Worm (Caenorhabditis elegans) whole organism, L2 larva: ENCODE results near the gene ZK669.3.

Experiments used
- C34F6.9 ChIP-seq: fragments of 150-350 bp; optimal IDR thresholded peaks from 2 replicates; lab custom pipeline; 2014; ENCODE audit warnings: missing biosample characterization, missing genetic modification characterization
- F13H6.1 ChIP-seq: sonication (generic microtip); optimal IDR thresholded peaks from 2 replicates; lab custom pipeline; 2016; ENCODE audit warnings: missing genetic modification characterization, missing compliant biosample characterization
- R02D3.7 ChIP-seq: fragments of 150-350 bp; optimal IDR thresholded peaks from 2 replicates; lab custom pipeline; 2014; ENCODE audit warnings: missing biosample characterization, missing genetic modification characterization
- Y55F3AM.14 ChIP-seq: fragments of 200-800 bp; sonication (Bioruptor generic); optimal IDR thresholded peaks from 2 replicates; lab custom pipeline; 2018; ENCODE audit warnings: mild to moderate bottlenecking, missing genetic modification characterization, missing compliant biosample characterization
- ZK546.5 ChIP-seq: sonication (generic microtip); optimal IDR thresholded peaks from 2 replicates; lab custom pipeline; 2017; ENCODE audit warnings: missing biosample characterization, missing genetic modification characterization
- alr-1 ChIP-seq: fragments of 150-350 bp; optimal IDR thresholded peaks from 2 replicates; lab custom pipeline; 2014; ENCODE audit warnings: missing biosample characterization, missing genetic modification characterization
- aly-2 ChIP-seq: fragments of 150-350 bp; optimal IDR thresholded peaks from 2 replicates; lab custom pipeline; 2014; ENCODE audit warnings: missing biosample characterization, missing genetic modification characterization
- ama-1 ChIP-seq: fragments of 150-350 bp; optimal IDR thresholded peaks from 2 replicates; lab custom pipeline; 2018; ENCODE audit warnings: inconsistent platforms
- blmp-1 ChIP-seq: sonication (generic microtip); optimal IDR thresholded peaks from 2 replicates; lab custom pipeline; 2017; ENCODE audit warnings: missing genetic modification characterization, mild to moderate bottlenecking, missing compliant biosample characterization, antibody characterized with exemption, moderate library complexity; ENCODE audit not compliant: insufficient read depth
- ceh-16 ChIP-seq: fragments of 150-350 bp; optimal IDR thresholded peaks from 2 replicates; lab custom pipeline; 2014; ENCODE audit warnings: missing biosample characterization, missing genetic modification characterization
- crh-2 ChIP-seq: sonication (generic microtip); optimal IDR thresholded peaks from 2 replicates; lab custom pipeline; 2017; ENCODE audit warnings: missing biosample characterization, missing genetic modification characterization
- dmd-4 ChIP-seq: sonication (generic microtip); optimal IDR thresholded peaks from 2 replicates; lab custom pipeline; 2017; ENCODE audit warnings: missing biosample characterization, missing genetic modification characterization
- egl-27 ChIP-seq: sonication (generic microtip); optimal IDR thresholded peaks from 3 replicates; lab custom pipeline; 2017; ENCODE audit warnings: missing biosample characterization, missing genetic modification reagents, missing genetic modification characterization
- elt-1 ChIP-seq: fragments of 150-350 bp; optimal IDR thresholded peaks from 2 replicates; lab custom pipeline; 2014; ENCODE audit warnings: missing biosample characterization, missing genetic modification characterization
- fos-1 ChIP-seq: fragments of 150-350 bp; optimal IDR thresholded peaks from 2 replicates; lab custom pipeline; 2014; ENCODE audit warnings: missing biosample characterization, missing genetic modification characterization
- gmeb-1 ChIP-seq: fragments of 150-350 bp; optimal IDR thresholded peaks from 2 replicates; lab custom pipeline; 2014; ENCODE audit warnings: missing biosample characterization, missing genetic modification characterization
- lin-11 ChIP-seq: fragments of 150-350 bp; sonication (generic microtip); optimal IDR thresholded peaks from 2 replicates; lab custom pipeline; 2014; ENCODE audit warnings: missing biosample characterization, missing genetic modification characterization, inconsistent platforms, mixed read lengths
- lin-13 ChIP-seq: fragments of 150-350 bp; optimal IDR thresholded peaks from 2 replicates; lab custom pipeline; 2014; ENCODE audit warnings: missing biosample characterization, missing genetic modification reagents, missing genetic modification characterization
- lin-39 ChIP-seq: fragments of 150-350 bp; optimal IDR thresholded peaks from 2 replicates; lab custom pipeline; 2014; ENCODE audit warnings: missing biosample characterization, missing genetic modification reagents, missing genetic modification characterization
- lsy-2 ChIP-seq, 2 experiments: fragments of 150-350 bp in 1 of 2; sonication (generic microtip) in 1 of 2; optimal IDR thresholded peaks; 2 replicates each; lab custom pipeline; 2014 to 2017; ENCODE audit warnings: missing biosample characterization in 2 of 2, missing genetic modification characterization in 2 of 2
- mab-5 ChIP-seq: fragments of 150-350 bp; optimal IDR thresholded peaks from 2 replicates; lab custom pipeline; 2014; ENCODE audit warnings: missing biosample characterization, missing genetic modification characterization
- mbf-1 ChIP-seq: sonication (generic microtip); optimal IDR thresholded peaks from 2 replicates; lab custom pipeline; 2017; ENCODE audit warnings: missing biosample characterization, missing genetic modification characterization
- mdl-1 ChIP-seq, 2 experiments: fragments of 150-350 bp in 1 of 2; sonication (generic microtip) in 1 of 2; optimal IDR thresholded peaks; 2 replicates each; lab custom pipeline; 2017; ENCODE audit warnings: missing biosample characterization in 2 of 2, missing genetic modification characterization in 2 of 2
- nhr-11 ChIP-seq: fragments of 150-350 bp; optimal IDR thresholded peaks from 2 replicates; lab custom pipeline; 2014; ENCODE audit warnings: missing biosample characterization, missing genetic modification characterization
- nhr-12 ChIP-seq: fragments of 150-350 bp; optimal IDR thresholded peaks from 2 replicates; lab custom pipeline; 2014; ENCODE audit warnings: missing biosample characterization, missing genetic modification characterization
- nhr-21 ChIP-seq: fragments of 150-350 bp; optimal IDR thresholded peaks from 2 replicates; lab custom pipeline; 2014; ENCODE audit warnings: missing biosample characterization, missing genetic modification characterization
- nhr-23 ChIP-seq: fragments of 150-350 bp; optimal IDR thresholded peaks from 2 replicates; lab custom pipeline; 2014; ENCODE audit warnings: missing biosample characterization, missing genetic modification reagents, missing genetic modification characterization
- nhr-237 ChIP-seq: fragments of 150-350 bp; optimal IDR thresholded peaks from 2 replicates; lab custom pipeline; 2014; ENCODE audit warnings: missing biosample characterization, missing genetic modification characterization
- nhr-25 ChIP-seq: fragments of 150-350 bp; sonication (generic microtip); optimal IDR thresholded peaks from 3 replicates; lab custom pipeline; 2014; ENCODE audit warnings: missing biosample characterization, missing genetic modification characterization
- peb-1 ChIP-seq: fragments of 150-350 bp; optimal IDR thresholded peaks from 2 replicates; lab custom pipeline; 2014; ENCODE audit warnings: missing biosample characterization, missing genetic modification characterization
- sem-4 ChIP-seq: fragments of 150-350 bp; optimal IDR thresholded peaks from 2 replicates; lab custom pipeline; 2014; ENCODE audit warnings: missing biosample characterization, missing genetic modification reagents, missing genetic modification characterization
- skn-1 ChIP-seq: sonication (generic microtip); optimal IDR thresholded peaks from 2 replicates; lab custom pipeline; 2017; ENCODE audit warnings: missing biosample characterization, missing genetic modification characterization
- sma-3 ChIP-seq: sonication (generic microtip); optimal IDR thresholded peaks from 2 replicates; lab custom pipeline; 2016; ENCODE audit warnings: missing genetic modification reagents, missing genetic modification characterization, missing compliant biosample characterization
- sma-9 ChIP-seq, 2 experiments: fragments of 150-350 bp in 1 of 2; sonication (generic microtip) in 1 of 2; optimal IDR thresholded peaks; 2 replicates each; lab custom pipeline; 2014 to 2016; ENCODE audit warnings: missing genetic modification characterization in 2 of 2, mild to moderate bottlenecking in 1 of 2, missing biosample characterization in 1 of 2, missing compliant biosample characterization in 1 of 2, missing genetic modification reagents in 1 of 2, moderate library complexity in 1 of 2
- snpc-4 ChIP-seq: fragments of 150-350 bp; optimal IDR thresholded peaks from 2 replicates; lab custom pipeline; 2014; ENCODE audit warnings: missing biosample characterization, missing genetic modification characterization
- unc-39 ChIP-seq: fragments of 150-350 bp; optimal IDR thresholded peaks from 2 replicates; lab custom pipeline; 2014; ENCODE audit warnings: missing biosample characterization, missing genetic modification characterization
- unc-62 ChIP-seq: fragments of 150-350 bp; optimal IDR thresholded peaks from 2 replicates; lab custom pipeline; 2014; ENCODE audit warnings: missing biosample characterization, missing genetic modification reagents, missing genetic modification characterization
- zag-1 ChIP-seq: fragments of 150-350 bp; optimal IDR thresholded peaks from 2 replicates; lab custom pipeline; 2014; ENCODE audit warnings: missing biosample characterization, missing genetic modification characterization
- ztf-1 ChIP-seq: fragments of 200-800 bp; sonication (Bioruptor generic); conservative IDR thresholded peaks from 2 replicates; pipeline ENCODE4 v1.3.6; 2022; ENCODE audit warnings: missing genetic modification characterization, missing compliant biosample characterization
- ztf-11 ChIP-seq: sonication (generic microtip); optimal IDR thresholded peaks from 2 replicates; lab custom pipeline; 2017; ENCODE audit warnings: missing biosample characterization, missing genetic modification characterization

ZK669.3 gene

DNA sequence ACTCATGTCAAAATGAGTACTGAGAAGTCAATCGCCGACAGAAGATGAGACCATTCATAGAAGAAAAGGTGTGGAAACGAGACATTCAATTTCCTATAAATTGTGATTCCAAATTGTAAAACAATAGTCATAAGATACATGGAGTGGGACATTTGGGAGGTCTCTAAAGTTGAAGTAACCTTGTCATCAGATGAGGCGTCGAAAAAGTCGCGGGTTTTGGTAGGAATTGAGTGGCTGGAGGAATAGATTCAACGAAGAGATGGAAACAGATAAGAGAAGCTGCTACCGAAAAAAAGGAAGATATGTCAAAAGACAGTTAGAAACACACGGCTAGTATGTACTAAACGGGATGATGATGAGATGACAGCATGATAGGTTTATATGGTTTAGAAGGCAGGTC lies 10.3 kb upstream of the ZK669.3 start:
- peak; percentile 69 for TF ChIP-seq ceh-16
- no peak for TF ChIP-seq mdl-1 (tag; optimal IDR thresholded peaks at IDR 0.05; lab: Kevin White, UChicago)
- TF ChIP-seq dmd-4 (tag; lab: Kevin White, UChicago), result no peak

- no peak for TF ChIP-seq mdl-1 (tag; optimal IDR thresholded peaks at IDR 0.05; lab: Kevin White, UChicago)
- TF ChIP-seq R02D3.7, result no peak
- TF ChIP-seq fos-1 (tag; lab: Kevin White, UChicago), result no peak
Observed at ce11 chrII:7935622-7936021, 5.3 kb upstream of the ZK669.3 start.

DNA sequence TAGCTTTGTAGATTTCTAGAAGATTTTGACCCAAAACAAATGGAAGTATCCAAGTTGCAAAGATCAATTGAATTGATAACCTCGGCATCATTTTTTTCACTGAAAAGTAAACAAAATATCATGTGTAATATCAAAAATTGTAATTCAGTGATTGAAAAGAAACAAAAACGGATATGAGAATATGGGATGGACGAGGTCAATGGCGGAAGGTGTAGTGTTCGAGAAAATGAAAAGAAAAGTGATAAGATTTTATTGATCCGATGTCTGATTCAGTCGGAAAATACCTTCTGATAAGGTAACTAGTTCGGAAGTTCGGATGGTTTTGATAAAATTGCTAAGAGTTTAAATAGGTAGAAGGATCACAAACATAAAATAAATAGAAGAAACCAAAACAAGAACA lies 2.9 kb upstream of the ZK669.3 start, which contains the start of gene ZK669.2:
Gene ZK669.2 (minus strand): TSS at position 101 of the 400 bp plus-strand sequence.
- TF ChIP-seq lsy-2 (tag; optimal IDR thresholded peaks at IDR 0.05; lab: Kevin White, UChicago) (no peak), egl-27 (no peak), ZK546.5 (tag; lab: Kevin White, UChicago) (no peak), ztf-11 (no peak), unc-39 (tag; lab: Kevin White, UChicago) (no peak), gmeb-1 (no peak), nhr-25 (tag; lab: Kevin White, UChicago) (no peak), skn-1 (no peak), blmp-1 (no peak), F13H6.1 (tag; lab: Kevin White, UChicago) (no peak), nhr-21 (no peak), unc-62 (GFP tag; lab: Kevin White, UChicago) (no peak), dmd-4 (tag; lab: Kevin White, UChicago) (no peak), lin-39 (no peak), nhr-23 (tag; lab: Kevin White, UChicago) (no peak), elt-1 (tag; lab: Kevin White, UChicago) (no peak), nhr-237 (tag; lab: Kevin White, UChicago) (no peak)
- TF ChIP-seq, all 48 proteins: peak for 0

DNA sequence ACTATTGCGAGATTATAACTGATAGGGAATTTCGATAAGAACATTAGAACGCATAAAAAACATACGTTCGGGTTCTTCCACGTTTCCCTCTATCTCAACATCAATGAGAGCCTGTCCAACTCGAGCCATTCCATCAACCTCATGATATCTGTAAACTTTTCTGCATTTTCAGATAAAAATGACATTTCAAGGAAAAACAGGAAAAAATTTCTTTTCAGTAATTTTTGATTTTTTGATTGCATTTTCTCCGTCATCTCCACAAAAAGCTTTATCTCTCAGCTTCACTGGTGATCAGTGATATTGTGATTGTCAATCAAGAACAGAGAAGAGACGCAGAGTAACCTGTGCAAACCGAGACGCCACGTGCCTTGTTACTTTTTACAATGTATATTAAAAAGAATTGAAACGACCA lies 3.4 kb downstream of the ZK669.3 start:
- no peak for TF ChIP-seq sem-4
- no peak for TF ChIP-seq R02D3.7
- TF ChIP-seq lsy-2 (tag; optimal IDR thresholded peaks at IDR 0.05; lab: Kevin White, UChicago), result peak in 1 of 2 experiments; percentile 32
- TF ChIP-seq peb-1 (tag; lab: Kevin White, UChicago), result no peak
- TF ChIP-seq blmp-1, result no peak
- peak; percentile 40 for TF ChIP-seq sma-9 (GFP tag; optimal IDR thresholded peaks at IDR 0.05; lab: Kevin White, UChicago)
- no peak for TF ChIP-seq sma-9 (tag; optimal IDR thresholded peaks at IDR 0.05; lab: Kevin White, UChicago)
- peak; percentile 27 to 44 for TF ChIP-seq mdl-1 (tag; optimal IDR thresholded peaks at IDR 0.05; lab: Kevin White, UChicago)
- no peak for TF ChIP-seq unc-62 (GFP tag; lab: Kevin White, UChicago)
- TF ChIP-seq zag-1 (tag; lab: Kevin White, UChicago), result no peak
- TF ChIP-seq fos-1 (tag; lab: Kevin White, UChicago), result peak; percentile 4

DNA sequence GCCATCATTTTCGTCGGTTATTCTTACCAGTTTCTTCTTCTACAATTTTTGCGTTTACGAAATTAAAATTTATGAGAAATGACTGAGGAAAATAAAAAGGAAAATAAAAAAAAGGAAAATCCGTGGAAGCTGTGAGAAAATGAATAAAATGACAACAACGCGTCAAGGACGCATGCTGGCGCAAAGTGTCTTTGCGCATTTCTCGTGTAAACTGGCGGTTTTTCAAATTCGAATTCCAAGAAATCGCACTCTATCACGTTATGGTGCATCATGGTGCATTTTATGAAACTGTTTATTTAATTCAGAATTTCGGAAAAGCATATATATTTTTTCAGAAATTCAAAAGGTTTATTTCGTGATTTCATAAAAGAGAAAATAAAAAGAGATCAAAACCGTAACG lies 4.2 kb downstream of the ZK669.3 start, which contains the start of gene dbt-1:
Gene dbt-1 (minus strand): TSS at position 39 of the 400 bp plus-strand sequence.
- TF ChIP-seq gmeb-1 (peak; percentile 99), crh-2 (tag; lab: Kevin White, UChicago) (peak; percentile 87), elt-1 (tag; lab: Kevin White, UChicago) (no peak), nhr-11 (tag; lab: Kevin White, UChicago) (no peak), snpc-4 (tag; lab: Kevin White, UChicago) (peak; percentile 21), lin-39 (no peak), unc-39 (tag; lab: Kevin White, UChicago) (no peak), zag-1 (tag; lab: Kevin White, UChicago) (no peak), aly-2 (tag; lab: Kevin White, UChicago) (no peak), ztf-1 (GFP tag; lab: Robert Waterston, UW) (no peak), ama-1 (lab: Kevin White, UChicago) (peak; percentile 82), R02D3.7 (peak; percentile 46), skn-1 (no peak), blmp-1 (peak; percentile 51), lsy-2 (tag; optimal IDR thresholded peaks at IDR 0.05; lab: Kevin White, UChicago) (peak; percentile 87 to 94), nhr-12 (tag; lab: Kevin White, UChicago) (no peak), ceh-16 (no peak), Y55F3AM.14 (GFP tag; lab: Kevin White, UChicago) (no peak), nhr-237 (tag; lab: Kevin White, UChicago) (peak; percentile 73), sem-4 (no peak), mdl-1 (tag; optimal IDR thresholded peaks at IDR 0.05; lab: Kevin White, UChicago) (peak; percentile 3 to 35), mbf-1 (tag; lab: Kevin White, UChicago) (no peak), sma-3 (GFP tag; lab: Kevin White, UChicago) (peak; percentile 73), ZK546.5 (tag; lab: Kevin White, UChicago) (no peak), nhr-21 (peak; percentile 88), C34F6.9 (tag; lab: Kevin White, UChicago) (peak; percentile 86), peb-1 (tag; lab: Kevin White, UChicago) (no peak), alr-1 (no peak), lin-11 (tag; lab: Kevin White, UChicago) (peak; percentile 76), F13H6.1 (tag; lab: Kevin White, UChicago) (peak; percentile 76), ztf-11 (no peak), egl-27 (peak; percentile 80), sma-9 (GFP tag; optimal IDR thresholded peaks at IDR 0.05; lab: Kevin White, UChicago) (peak; percentile 91), sma-9 (tag; optimal IDR thresholded peaks at IDR 0.05; lab: Kevin White, UChicago) (no peak), nhr-23 (tag; lab: Kevin White, UChicago) (no peak), lin-13 (GFP tag; lab: Kevin White, UChicago) (peak; percentile 64), dmd-4 (tag; lab: Kevin White, UChicago) (peak; percentile 26), unc-62 (GFP tag; lab: Kevin White, UChicago) (no peak), mab-5 (tag; lab: Kevin White, UChicago) (peak; percentile 79), nhr-25 (tag; lab: Kevin White, UChicago) (peak; percentile 81)
